Worm (Caenorhabditis elegans): ENCODE measurements around the gene T10G3.4.

The T10G3.4 gene

DNA sequence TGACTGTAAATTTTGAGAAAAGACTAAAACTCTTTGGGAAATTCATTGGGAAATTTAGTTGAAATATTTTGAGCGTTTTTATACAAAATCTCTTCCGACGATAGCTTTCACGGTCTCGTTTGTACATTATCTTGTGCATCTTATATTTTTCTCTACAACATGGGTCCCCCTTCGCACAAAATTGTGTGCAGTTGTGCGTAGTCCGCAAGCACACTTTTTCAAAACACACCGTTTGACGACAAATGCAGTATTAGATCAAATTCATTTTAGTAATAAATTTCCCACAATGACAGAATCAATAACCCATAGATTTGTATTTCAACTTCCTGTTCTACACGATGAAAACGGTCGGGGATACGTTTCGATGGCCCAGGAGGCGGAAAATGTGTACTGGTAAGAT, 26.4 kb downstream of the T10G3.4 start, which contains the start of gene F25H9.2 (continued):
- TF ChIP-seq zag-1 (tag; optimal IDR thresholded peaks at IDR 0.05), result no peak
- TF ChIP-seq fkh-4 (tag; optimal IDR thresholded peaks at IDR 0.05; ENCODE audit: borderline replicate concordance), result no peak

DNA sequence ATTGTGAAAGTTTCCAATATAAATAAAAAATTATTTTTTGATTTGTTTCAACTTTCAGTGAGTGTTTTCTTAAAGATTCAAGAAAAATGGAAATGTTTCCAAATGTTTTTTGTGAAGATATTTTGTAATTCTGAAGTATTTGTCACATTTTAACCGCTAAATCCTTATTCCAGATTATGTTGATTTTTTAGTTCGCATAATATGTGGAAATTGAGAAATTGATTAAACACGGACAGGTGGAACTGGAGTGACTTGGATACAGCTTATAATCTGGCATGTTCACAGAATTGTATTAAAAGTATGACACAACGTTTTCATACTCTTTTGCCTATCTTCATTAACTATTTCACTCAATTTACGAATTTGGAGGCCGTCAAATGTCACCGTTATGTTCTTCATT, 28.8 kb downstream of the T10G3.4 start, which contains the start of gene lurp-3:
TSS of gene lurp-3 (plus strand) at position 301 of the 400 bp plus-strand sequence.
- TF ChIP-seq alr-1 (tag; optimal IDR thresholded peaks at IDR 0.05; ENCODE audit: borderline replicate concordance) (no peak), dpl-1 (GFP tag; optimal IDR thresholded peaks at IDR 0.05) (no peak), xbp-1 (tag; optimal IDR thresholded peaks at IDR 0.05) (no peak), skn-1 (tag; optimal IDR thresholded peaks at IDR 0.05) (no peak), nhr-47 (tag; optimal IDR thresholded peaks at IDR 0.05) (no peak), hlh-4 (tag; optimal IDR thresholded peaks at IDR 0.05) (no peak), aha-1 (tag; optimal IDR thresholded peaks at IDR 0.05) (no peak), hlh-17 (GFP tag; optimal IDR thresholded peaks at IDR 0.05; ENCODE audit: borderline replicate concordance) (no peak), mep-1 (tag; optimal IDR thresholded peaks at IDR 0.05) (no peak), zip-4 (GFP tag; optimal IDR thresholded peaks at IDR 0.05) (no peak), lsy-2 (tag; optimal IDR thresholded peaks at IDR 0.05) (no peak), irx-1 (tag; optimal IDR thresholded peaks at IDR 0.05) (no peak), nhr-19 (GFP tag; conservative IDR thresholded peaks at IDR 0.05) (no peak), vab-15 (tag; optimal IDR thresholded peaks at IDR 0.05) (no peak), ceh-88 (GFP tag; IDR thresholded peaks at IDR 0.05) (no peak), elt-3 (tag; optimal IDR thresholded peaks at IDR 0.05) (no peak), lin-15B (tag; optimal IDR thresholded peaks at IDR 0.05) (no peak), egl-27 (tag; optimal IDR thresholded peaks at IDR 0.05) (no peak), ceh-90 (tag; optimal IDR thresholded peaks at IDR 0.05) (no peak), sptf-1 (tag; optimal IDR thresholded peaks at IDR 0.05) (no peak)

DNA sequence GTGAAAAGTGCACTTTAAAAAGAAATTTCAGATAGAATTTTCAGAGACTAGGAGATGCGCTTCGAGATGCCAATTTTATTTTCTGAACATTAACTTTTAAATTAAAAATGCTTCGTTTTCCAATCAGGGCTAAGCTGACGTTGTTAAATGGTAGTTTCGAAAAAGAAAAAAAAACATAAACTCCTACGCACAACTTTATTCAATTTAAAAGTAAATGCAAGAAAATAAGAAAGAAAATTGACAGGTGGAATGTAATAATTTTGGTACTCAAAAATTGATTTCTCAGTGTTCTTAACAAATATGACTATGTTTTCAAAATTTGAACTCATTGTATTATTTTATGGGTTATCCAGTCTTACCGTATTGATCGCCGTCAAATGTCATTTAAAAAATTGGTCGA, 30.9 kb downstream of the T10G3.4 start, which contains the start of gene lurp-2:
TSS of gene lurp-2 (plus strand) at position 301 of the 400 bp plus-strand sequence.
- TF ChIP-seq snpc-4 (tag; optimal IDR thresholded peaks at IDR 0.05), result no peak
- TF ChIP-seq C34B4.2 (tag; optimal IDR thresholded peaks at IDR 0.05), result no peak
- no peak for TF ChIP-seq irx-1 (tag; optimal IDR thresholded peaks at IDR 0.05)
- no peak for TF ChIP-seq aly-2 (tag; optimal IDR thresholded peaks at IDR 0.05)
- no peak for TF ChIP-seq lin-14 (GFP tag; optimal IDR thresholded peaks at IDR 0.05)
- no peak for TF ChIP-seq lin-13 (GFP tag; optimal IDR thresholded peaks at IDR 0.05)
- TF ChIP-seq sox-4 (tag; optimal IDR thresholded peaks at IDR 0.05), result no peak
- TF ChIP-seq hpl-2 (GFP tag; optimal IDR thresholded peaks at IDR 0.05), result no peak
- TF ChIP-seq lin-39 (tag; optimal IDR thresholded peaks at IDR 0.05), result no peak
- no peak for TF ChIP-seq mab-9 (GFP tag; IDR thresholded peaks at IDR 0.05)
- TF ChIP-seq zip-4 (GFP tag; optimal IDR thresholded peaks at IDR 0.05), result no peak
- no peak for TF ChIP-seq elt-2 (tag; optimal IDR thresholded peaks at IDR 0.05)

DNA sequence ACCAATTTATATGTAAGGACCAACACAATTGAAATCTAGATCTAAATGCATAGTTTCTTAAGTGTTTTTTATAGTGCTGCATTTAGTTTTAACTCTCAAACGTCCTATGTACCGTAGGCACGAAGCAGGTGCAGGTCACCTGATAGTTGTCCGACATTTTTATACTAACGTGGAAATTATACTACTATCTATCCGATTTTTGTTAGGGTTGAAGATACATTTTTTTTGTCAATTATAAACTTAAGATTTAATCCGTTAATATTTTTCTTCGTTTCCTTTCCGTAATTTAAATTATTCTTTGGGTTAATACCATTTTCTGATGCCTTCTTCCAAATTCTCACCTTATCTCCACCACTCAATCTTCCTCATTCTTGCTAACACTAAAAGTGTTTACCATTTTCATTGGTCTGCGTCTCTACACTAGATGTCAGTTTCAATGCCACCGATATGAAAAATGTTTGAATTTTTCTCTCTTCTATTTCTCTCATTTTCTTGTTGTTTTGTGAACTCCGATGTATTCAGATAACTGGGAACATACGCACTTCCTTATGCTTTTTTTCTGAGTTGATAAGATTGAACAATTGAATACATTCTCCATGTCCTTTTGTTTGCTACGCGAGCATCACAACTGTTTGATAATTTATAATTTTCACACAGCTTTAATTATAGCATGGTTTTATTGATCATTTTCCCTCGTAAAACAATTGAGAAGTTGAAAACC, 38.9 kb downstream of the T10G3.4 start, which contains the start of gene Y2H9A.4:
TSS of gene Y2H9A.4 (plus strand) at position 671 of the 721 bp plus-strand sequence.
- TF ChIP-seq lsy-2 (tag; optimal IDR thresholded peaks at IDR 0.05), result peak; percentile 5 to 37
- peak; percentile 48 for TF ChIP-seq blmp-1 (tag; optimal IDR thresholded peaks at IDR 0.05)
- no peak for TF ChIP-seq unc-62 (GFP tag; optimal IDR thresholded peaks at IDR 0.05)
- TF ChIP-seq rnt-1 (tag; optimal IDR thresholded peaks at IDR 0.05), result peak; percentile 13
- TF ChIP-seq ceh-90 (tag; optimal IDR thresholded peaks at IDR 0.05), result no peak
- TF ChIP-seq efl-1 (optimal IDR thresholded peaks at IDR 0.05), result peak in 1 of 2 experiments; percentile 4
- TF ChIP-seq efl-1 (GFP tag; optimal IDR thresholded peaks at IDR 0.05 in 1 of 2), result no peak
- TF ChIP-seq nhr-71 (tag; optimal IDR thresholded peaks at IDR 0.05), result peak; percentile 38
- TF ChIP-seq unc-30 (tag; optimal IDR thresholded peaks at IDR 0.05), result no peak
- TF ChIP-seq ama-1 (optimal IDR thresholded peaks at IDR 0.05), result no peak
- no peak for TF ChIP-seq dsc-1 (tag; optimal IDR thresholded peaks at IDR 0.05)
- TF ChIP-seq irx-1 (tag; optimal IDR thresholded peaks at IDR 0.05), result no peak
- no peak for TF ChIP-seq unc-98 (GFP tag; IDR thresholded peaks at IDR 0.05)
- peak; percentile 80 for TF ChIP-seq nhr-85 (tag)
- TF ChIP-seq ceh-82 (tag; optimal IDR thresholded peaks at IDR 0.05), result no peak
- peak; percentile 46 for TF ChIP-seq nhr-20 (tag; optimal IDR thresholded peaks at IDR 0.05)
- no peak for TF ChIP-seq mab-9 (GFP tag; IDR thresholded peaks at IDR 0.05)
- no peak for TF ChIP-seq ets-5 (GFP tag; IDR thresholded peaks at IDR 0.05)
- TF ChIP-seq snu-23 (GFP tag; optimal IDR thresholded peaks at IDR 0.05), result peak; percentile 49

All from whole organism, L1 larva.